Fruit fly (Drosophila melanogaster) whole organism, wandering third instar larva: ENCODE data around the gene GluProRS.
A peak's percentile ranks its signal among the peaks of the same experiment; 100 is the strongest.

Experiments used
- Abd-B ChIP-seq: fragments of >200 bp; optimal IDR thresholded peaks from 2 replicates; lab custom pipeline; 2017; ENCODE audit warnings: missing biosample characterization, missing genetic modification characterization
- CG32264 ChIP-seq: fragments of 200-800 bp; sonication (Bioruptor generic); optimal IDR thresholded peaks from 2 replicates; lab custom pipeline; 2016; ENCODE audit warnings: missing biosample characterization, missing genetic modification characterization
- CG9705 ChIP-seq: fragments of 200-800 bp; sonication (Bioruptor generic); optimal IDR thresholded peaks from 2 replicates; lab custom pipeline; 2018; ENCODE audit warnings: missing biosample characterization, mild to moderate bottlenecking, missing genetic modification characterization
- CrebA ChIP-seq: fragments of 200-800 bp; sonication (Bioruptor generic); optimal IDR thresholded peaks from 2 replicates; lab custom pipeline; 2016; ENCODE audit warnings: missing biosample characterization, mild to moderate bottlenecking, missing genetic modification characterization, borderline replicate concordance
- Dfd ChIP-seq: fragments of >200 bp; optimal IDR thresholded peaks from 2 replicates; lab custom pipeline; 2017; ENCODE audit warnings: missing biosample characterization, missing genetic modification characterization
- Dif ChIP-seq: fragments of 200-275, 200-300 bp; sonication (Bioruptor generic); optimal IDR thresholded peaks from 2 replicates; lab custom pipeline; 2018; ENCODE audit warnings: missing biosample characterization, missing genetic modification characterization; ENCODE audit not compliant: partially characterized antibody
- GATAd ChIP-seq: sonication (Bioruptor generic); optimal IDR thresholded peaks from 2 replicates; lab custom pipeline; 2016; ENCODE audit warnings: missing biosample characterization, missing genetic modification characterization
- HLH106 ChIP-seq: fragments of 200-800 bp; optimal IDR thresholded peaks from 3 replicates; lab custom pipeline; 2019; ENCODE audit warnings: missing biosample characterization, mild to moderate bottlenecking, missing genetic modification characterization, moderate library complexity
- Hnf4 ChIP-seq: fragments of 200-800 bp; sonication (Bioruptor generic); optimal IDR thresholded peaks from 2 replicates; lab custom pipeline; 2016; ENCODE audit warnings: missing biosample characterization, mild to moderate bottlenecking, missing genetic modification characterization
- Hr78 ChIP-seq: fragments of >200 bp; optimal IDR thresholded peaks from 2 replicates; lab custom pipeline; 2017; ENCODE audit warnings: missing biosample characterization, missing genetic modification characterization
- Hr83 ChIP-seq: fragments of 200-300 bp; sonication (Bioruptor generic); optimal IDR thresholded peaks from 2 replicates; lab custom pipeline; 2016; ENCODE audit warnings: missing biosample characterization, mild to moderate bottlenecking, missing genetic modification characterization, moderate library complexity; ENCODE audit not compliant: poor library complexity, severe bottlenecking
- Jra ChIP-seq: sonication (Bioruptor generic); optimal IDR thresholded peaks from 2 replicates; lab custom pipeline; 2016; ENCODE audit warnings: missing biosample characterization, missing genetic modification characterization
- Mio ChIP-seq: sonication (Bioruptor generic); optimal IDR thresholded peaks from 2 replicates; lab custom pipeline; 2016; ENCODE audit warnings: missing biosample characterization, missing genetic modification characterization
- Myc ChIP-seq: fragments of >200 bp; optimal IDR thresholded peaks from 2 replicates; lab custom pipeline; 2017
- N ChIP-seq: fragments of >200 bp; optimal IDR thresholded peaks from 2 replicates; lab custom pipeline; 2018; ENCODE audit warnings: missing biosample characterization, missing external identifiers, missing genetic modification characterization
- OdsH ChIP-seq: fragments of 200-800 bp; sonication (Bioruptor generic); optimal IDR thresholded peaks from 2 replicates; lab custom pipeline; 2016; ENCODE audit warnings: missing biosample characterization, mild to moderate bottlenecking, missing genetic modification characterization
- Rel ChIP-seq, 2 experiments: fragments of 200-800 bp; sonication (Bioruptor generic) in 1 of 2; optimal IDR thresholded peaks; 2 replicates in 1 of 2; 3 replicates in 1 of 2; lab custom pipeline; 2016 to 2019; ENCODE audit warnings: mild to moderate bottlenecking in 2 of 2, missing biosample characterization in 2 of 2, missing genetic modification characterization in 2 of 2, moderate library complexity in 1 of 2
- Sp1 ChIP-seq: fragments of 200-800 bp; sonication (Bioruptor generic); optimal IDR thresholded peaks from 3 replicates; lab custom pipeline; 2019; ENCODE audit warnings: missing biosample characterization, mild to moderate bottlenecking, missing genetic modification characterization, moderate library complexity
- Vsx2 ChIP-seq: fragments of 200-300, 225-300 bp; sonication (Bioruptor generic); optimal IDR thresholded peaks from 2 replicates; lab custom pipeline; 2018; ENCODE audit warnings: missing biosample characterization, missing genetic modification characterization; ENCODE audit not compliant: partially characterized antibody
- br ChIP-seq: fragments of 200-800 bp; sonication (Bioruptor generic); optimal IDR thresholded peaks from 2 replicates; lab custom pipeline; 2016; ENCODE audit warnings: missing biosample characterization, missing genetic modification characterization
- brk ChIP-seq: fragments of 200-800 bp; sonication (Bioruptor generic); optimal IDR thresholded peaks from 2 replicates; lab custom pipeline; 2016; ENCODE audit warnings: missing biosample characterization, mild to moderate bottlenecking, missing genetic modification characterization
- dl ChIP-seq, 2 experiments: fragments of 175-275, 200-275 bp in 1 of 2; fragments of 200-275 bp in 1 of 2; sonication (Bioruptor generic); optimal IDR thresholded peaks; lab custom pipeline; 2018; ENCODE audit warnings: mild to moderate bottlenecking in 2 of 2, missing biosample characterization in 2 of 2, missing genetic modification characterization in 2 of 2, moderate library complexity in 2 of 2; ENCODE audit not compliant: partially characterized antibody in 2 of 2, insufficient read depth in 1 of 2
- dmrt93B ChIP-seq: fragments of 200-800 bp; sonication (Bioruptor generic); optimal IDR thresholded peaks from 2 replicates; lab custom pipeline; 2018; ENCODE audit warnings: missing biosample characterization, mild to moderate bottlenecking, missing genetic modification characterization
- dsf ChIP-seq: sonication (Bioruptor generic); optimal IDR thresholded peaks from 2 replicates; lab custom pipeline; 2016; ENCODE audit warnings: missing biosample characterization, missing genetic modification characterization, borderline replicate concordance
- ey ChIP-seq: fragments of 200-800 bp; sonication (Bioruptor generic); optimal IDR thresholded peaks from 2 replicates; lab custom pipeline; 2016; ENCODE audit warnings: missing biosample characterization, missing genetic modification characterization
- foxo ChIP-seq, 2 experiments: fragments of 200-800 bp; sonication (Bioruptor generic); optimal IDR thresholded peaks; 2 replicates in 1 of 2; 3 replicates in 1 of 2; lab custom pipeline; 2016 to 2017; ENCODE audit warnings: missing biosample characterization in 2 of 2, missing genetic modification characterization in 2 of 2
- fru ChIP-seq: fragments of 200-800 bp; sonication (Bioruptor generic); optimal IDR thresholded peaks from 3 replicates; lab custom pipeline; 2016; ENCODE audit warnings: missing biosample characterization, mild to moderate bottlenecking, missing genetic modification characterization
- h ChIP-seq: fragments of 200-800 bp; sonication (Bioruptor generic); optimal IDR thresholded peaks from 3 replicates; lab custom pipeline; 2016; ENCODE audit warnings: missing biosample characterization, mild to moderate bottlenecking, missing genetic modification characterization
- jim ChIP-seq: fragments of 175-275, 200-325 bp; sonication (Bioruptor generic); optimal IDR thresholded peaks from 2 replicates; lab custom pipeline; 2016; ENCODE audit warnings: missing biosample characterization, mild to moderate bottlenecking, missing genetic modification characterization
- lola ChIP-seq: fragments of >200 bp; optimal IDR thresholded peaks from 2 replicates; lab custom pipeline; 2017; ENCODE audit warnings: missing biosample characterization, missing genetic modification characterization
- pan ChIP-seq: fragments of >200 bp; optimal IDR thresholded peaks from 2 replicates; lab custom pipeline; 2017
- psq ChIP-seq: fragments of 200-800 bp; sonication (Bioruptor generic); optimal IDR thresholded peaks from 3 replicates; lab custom pipeline; 2017; ENCODE audit warnings: missing biosample characterization, mild to moderate bottlenecking, missing genetic modification characterization, moderate library complexity
- rgr ChIP-seq: fragments of 200-800 bp; sonication (Bioruptor generic); optimal IDR thresholded peaks from 3 replicates; lab custom pipeline; 2016; ENCODE audit warnings: missing biosample characterization, mild to moderate bottlenecking, missing genetic modification characterization
- sage ChIP-seq: fragments of 200-800 bp; sonication (Bioruptor generic); optimal IDR thresholded peaks from 2 replicates; lab custom pipeline; 2016; ENCODE audit warnings: missing biosample characterization, mild to moderate bottlenecking, missing genetic modification characterization
- sv ChIP-seq: fragments of 200-800 bp; sonication (Bioruptor generic); optimal IDR thresholded peaks from 3 replicates; lab custom pipeline; 2016; ENCODE audit warnings: missing biosample characterization, missing genetic modification characterization
- tai ChIP-seq: sonication (Bioruptor generic); optimal IDR thresholded peaks from 2 replicates; lab custom pipeline; 2016; ENCODE audit warnings: missing biosample characterization, missing genetic modification characterization
- usp ChIP-seq: fragments of >200 bp; optimal IDR thresholded peaks from 2 replicates; lab custom pipeline; 2017; ENCODE audit warnings: missing biosample characterization, missing genetic modification characterization
- woc ChIP-seq: sonication (Bioruptor generic); optimal IDR thresholded peaks from 2 replicates; lab custom pipeline; 2016; ENCODE audit warnings: missing biosample characterization, mild to moderate bottlenecking, missing genetic modification characterization

Gene GluProRS

dm6 chr3R:23962781-23963222 is 4.6 kb upstream of the GluProRS start, which contains the start of gene CG31140 (continued):
- TF ChIP-seq woc (no peak), lola (GFP tag; lab: Kevin White, UChicago) (no peak), OdsH (GFP tag; lab: Kevin White, UChicago) (no peak), Vsx2 (GFP tag; lab: Kevin White, UChicago) (peak; percentile 10), psq (GFP tag; lab: Kevin White, UChicago) (no peak), dl (GFP tag; optimal IDR thresholded peaks at IDR 0.05; lab: Kevin White, UChicago; ENCODE audit: insufficient read depth in 1 of 2, partially characterized antibody in 2 of 2) (peak in 1 of 2 experiments; percentile 6), h (GFP tag; lab: Kevin White, UChicago) (no peak)

- TF ChIP-seq Abd-B (no peak), psq (GFP tag; lab: Kevin White, UChicago) (no peak)
These were observed 2.7 kb upstream of the GluProRS start for dm6 chr3R:23960865-23961264.

dm6 chr3R:23955380-23955779 is 2.8 kb downstream of the GluProRS start:
- peak; percentile 52 for TF ChIP-seq Dif
- no peak for TF ChIP-seq psq (GFP tag; lab: Kevin White, UChicago)
- TF ChIP-seq fru = no peak
- peak; percentile 17 for TF ChIP-seq Vsx2 (GFP tag; lab: Kevin White, UChicago)
- TF ChIP-seq dl (GFP tag; optimal IDR thresholded peaks at IDR 0.05; lab: Kevin White, UChicago; ENCODE audit: insufficient read depth in 1 of 2, partially characterized antibody in 2 of 2) = peak; percentile 13 to 54
- TF ChIP-seq brk (GFP tag; lab: Kevin White, UChicago) = no peak
- no peak for TF ChIP-seq pan (lab: Kevin White, UChicago)
- TF ChIP-seq woc = peak; percentile 41

dm6 chr3R:23948466-23949413 is 9.5 kb downstream of the GluProRS start:
- peak; percentile 94 for TF ChIP-seq fru
- peak; percentile 75 to 94 for TF ChIP-seq foxo (GFP tag; optimal IDR thresholded peaks at IDR 0.05; lab: Kevin White, UChicago)
- TF ChIP-seq N = no peak
- TF ChIP-seq brk (GFP tag; lab: Kevin White, UChicago) = peak; percentile 77
- peak; percentile 15 for TF ChIP-seq Dif
- TF ChIP-seq sage (GFP tag; lab: Kevin White, UChicago) = peak; percentile 85
- peak; percentile 96 for TF ChIP-seq Sp1 (GFP tag; lab: Kevin White, UChicago)
- TF ChIP-seq Dfd (GFP tag; lab: Kevin White, UChicago) = no peak
- peak; percentile 88 for TF ChIP-seq rgr (GFP tag; lab: Kevin White, UChicago)
- TF ChIP-seq pan (lab: Kevin White, UChicago) = no peak
- TF ChIP-seq jim (GFP tag; lab: Kevin White, UChicago) = no peak
- TF ChIP-seq Hnf4 (GFP tag; lab: Kevin White, UChicago) = peak; percentile 85
- TF ChIP-seq tai (GFP tag; lab: Kevin White, UChicago) = no peak
- TF ChIP-seq CrebA (GFP tag; lab: Kevin White, UChicago) = no peak
- TF ChIP-seq woc = peak; percentile 96
- no peak for TF ChIP-seq Hr78 (GFP tag; lab: Kevin White, UChicago)
- no peak for TF ChIP-seq GATAd
- TF ChIP-seq Myc = no peak
- TF ChIP-seq Jra = peak; percentile 84
- no peak for TF ChIP-seq Hr83
- TF ChIP-seq dsf = peak; percentile 50
- peak; percentile 92 for TF ChIP-seq h (GFP tag; lab: Kevin White, UChicago)
- peak in 1 of 2 experiments; percentile 37 for TF ChIP-seq dl (GFP tag; optimal IDR thresholded peaks at IDR 0.05; lab: Kevin White, UChicago; ENCODE audit: insufficient read depth in 1 of 2, partially characterized antibody in 2 of 2)
- peak; percentile 86 for TF ChIP-seq psq (GFP tag; lab: Kevin White, UChicago)
- peak; percentile 82 for TF ChIP-seq CG32264
- TF ChIP-seq usp = no peak
- no peak for TF ChIP-seq sv (GFP tag; lab: Kevin White, UChicago)
- TF ChIP-seq lola (GFP tag; lab: Kevin White, UChicago) = no peak
- no peak for TF ChIP-seq Abd-B
- peak; percentile 90 for TF ChIP-seq CG9705 (GFP tag; lab: Kevin White, UChicago)
- TF ChIP-seq br (GFP tag; lab: Kevin White, UChicago) = peak; percentile 91
- peak; percentile 86 for TF ChIP-seq dmrt93B (GFP tag; lab: Kevin White, UChicago)
- TF ChIP-seq ey = peak; percentile 95
- TF ChIP-seq Rel (GFP tag; optimal IDR thresholded peaks at IDR 0.05; lab: Kevin White, UChicago) = peak; percentile 89
- TF ChIP-seq Rel (tag; optimal IDR thresholded peaks at IDR 0.05; lab: Kevin White, UChicago) = peak; percentile 94
- peak; percentile 66 for TF ChIP-seq Vsx2 (GFP tag; lab: Kevin White, UChicago)
- TF ChIP-seq Mio (GFP tag; lab: Kevin White, UChicago) = peak; percentile 17
- TF ChIP-seq HLH106 (tag; lab: Kevin White, UChicago) = peak; percentile 96
- peak; percentile 93 for TF ChIP-seq OdsH (GFP tag; lab: Kevin White, UChicago)
